Worm (Caenorhabditis elegans): Measurements from ENCODE around the gene F55B12.2.
A peak's percentile ranks its signal among the peaks of the same experiment; 100 is the strongest.

DNA sequence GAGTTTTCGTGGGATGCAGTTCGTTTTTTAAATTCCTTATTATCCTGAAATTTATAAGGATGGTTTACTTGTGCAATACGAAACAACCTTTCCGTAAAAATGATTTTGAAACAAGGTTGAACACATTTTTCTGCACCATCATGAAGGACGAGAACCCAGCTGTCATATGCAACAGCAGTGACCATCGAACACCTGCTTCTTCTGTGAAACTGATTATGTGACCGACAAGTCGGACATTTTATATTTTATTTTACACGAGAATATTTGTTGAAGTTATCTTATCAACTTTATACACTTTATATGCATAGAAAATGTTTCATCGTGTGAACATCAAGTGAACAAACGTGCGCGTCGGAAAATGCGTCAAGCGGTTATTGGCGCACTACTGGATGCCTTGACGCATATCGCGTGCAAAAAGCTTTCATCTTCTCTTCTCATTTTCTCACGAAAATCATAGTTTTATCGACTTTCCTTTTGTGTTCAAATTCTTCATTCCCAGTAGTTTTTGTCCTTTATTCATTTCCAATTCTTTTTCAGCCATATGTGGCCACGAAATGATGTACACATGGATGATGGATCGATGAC is 2.1 kb upstream of the F55B12.2 start, which contains the start of gene sel-10:
- TF ChIP-seq ceh-40 (GFP tag; IDR thresholded peaks at IDR 0.05), result no peak
- peak; percentile 40 for TF ChIP-seq F23B12.7 (tag; optimal IDR thresholded peaks at IDR 0.05; ENCODE audit: insufficient read depth)
- no peak for TF ChIP-seq ama-1 (optimal IDR thresholded peaks at IDR 0.05)
- TF ChIP-seq ama-1 (GFP tag; optimal IDR thresholded peaks at IDR 0.05), result no peak
- no peak for TF ChIP-seq nfya-1 (tag; optimal IDR thresholded peaks at IDR 0.05; ENCODE audit: borderline replicate concordance, insufficient read depth)
- no peak for TF ChIP-seq ceh-27 (GFP tag; optimal IDR thresholded peaks at IDR 0.05)
- no peak; the same call in 1 of the 2 replicates for TF ChIP-seq lir-1 (GFP tag; conservative IDR thresholded peaks at IDR 0.05)
- TF ChIP-seq him-1 (tag; optimal IDR thresholded peaks at IDR 0.05), result no peak
- peak; percentile 15 for TF ChIP-seq efl-1 (GFP tag; optimal IDR thresholded peaks at IDR 0.05)
- no peak for TF ChIP-seq aptf-3 (GFP tag; IDR thresholded peaks at IDR 0.05)
- TF ChIP-seq T07F8.4 (tag; optimal IDR thresholded peaks at IDR 0.05), result no peak

All from whole organism, young adult.